Worm (Caenorhabditis elegans) whole organism, young adult: Measurements from ENCODE around the gene C36E8.4.

Experiments used
- B0035.1 ChIP-seq: sonication (generic microtip); optimal IDR thresholded peaks from 2 replicates; lab custom pipeline; 2016; ENCODE audit warnings: missing genetic modification characterization, mild to moderate bottlenecking, missing compliant biosample characterization, missing genotype, missing genetic modification reagents
- B0261.1 ChIP-seq: sonication (generic microtip); optimal IDR thresholded peaks from 2 replicates; lab custom pipeline; 2016; ENCODE audit warnings: mild to moderate bottlenecking, missing genetic modification characterization, moderate library complexity, missing compliant biosample characterization
- F23B12.7 ChIP-seq: sonication (generic microtip); optimal IDR thresholded peaks from 2 replicates; lab custom pipeline; 2017; ENCODE audit warnings: missing genetic modification characterization, mild to moderate bottlenecking, missing compliant biosample characterization, antibody characterized with exemption, moderate library complexity; ENCODE audit not compliant: insufficient read depth
- F37B4.10 ChIP-seq: fragments of 200-800 bp; sonication (Bioruptor generic); IDR thresholded peaks from 2 replicates; pipeline ENCODE4 v1.3.6; 2022; ENCODE audit warnings: missing genetic modification characterization, missing compliant biosample characterization
- F39B2.1 ChIP-seq: fragments of 200-800 bp; sonication (Bioruptor generic); IDR thresholded peaks from 2 replicates; pipeline ENCODE4 v1.3.6; 2022; ENCODE audit warnings: missing genetic modification reagents, missing genetic modification characterization, missing compliant biosample characterization
- F57A8.1 ChIP-seq: fragments of 200-800 bp; sonication (Bioruptor generic); optimal IDR thresholded peaks from 2 replicates; lab custom pipeline; 2018; ENCODE audit warnings: mild to moderate bottlenecking, missing genetic modification characterization, moderate library complexity, missing compliant biosample characterization
- F57C9.4 ChIP-seq: sonication (generic microtip); optimal IDR thresholded peaks from 2 replicates; lab custom pipeline; 2017; ENCODE audit warnings: mild to moderate bottlenecking, missing genetic modification characterization, missing compliant biosample characterization
- T26A5.8 ChIP-seq: sonication (generic microtip); optimal IDR thresholded peaks from 2 replicates; lab custom pipeline; 2016; ENCODE audit warnings: missing genetic modification characterization, missing compliant biosample characterization
- Y53G8AR.9 ChIP-seq: fragments of 200-800 bp; sonication (Bioruptor generic); conservative IDR thresholded peaks from 2 replicates; pipeline ENCODE4 v1.3.6; 2022; ENCODE audit warnings: missing genetic modification reagents, missing genetic modification characterization, missing compliant biosample characterization
- Y56A3A.18 ChIP-seq: fragments of 200-800 bp; sonication (Bioruptor generic); IDR thresholded peaks from 2 replicates; pipeline ENCODE4 v1.3.6; 2022; ENCODE audit warnings: missing genetic modification reagents, missing genetic modification characterization, missing compliant biosample characterization
- Y79H2A.3 ChIP-seq: fragments of 200-800 bp; sonication (Bioruptor generic); conservative IDR thresholded peaks from 2 replicates; pipeline ENCODE4 v1.3.6; 2022; ENCODE audit warnings: missing genetic modification reagents, missing genetic modification characterization, missing compliant biosample characterization
- ZK185.1 ChIP-seq: sonication (generic microtip); optimal IDR thresholded peaks from 2 replicates; lab custom pipeline; 2016; ENCODE audit warnings: mild to moderate bottlenecking, missing genetic modification characterization, missing compliant biosample characterization; ENCODE audit not compliant: poor library complexity, severe bottlenecking
- attf-3 ChIP-seq: fragments of 200-800 bp; sonication (Bioruptor generic); conservative IDR thresholded peaks from 2 replicates; pipeline ENCODE4 v1.3.6; 2022; ENCODE audit warnings: missing genetic modification reagents, missing genetic modification characterization, missing compliant biosample characterization
- attf-5 ChIP-seq: fragments of 200-800 bp; sonication (Bioruptor generic); optimal IDR thresholded peaks from 2 replicates; lab custom pipeline; 2018; ENCODE audit warnings: mild to moderate bottlenecking, missing genetic modification characterization, missing compliant biosample characterization
- attf-6 ChIP-seq: fragments of 200-800 bp; sonication (Bioruptor generic); IDR thresholded peaks from 2 replicates; pipeline ENCODE4 v1.3.6; 2022; ENCODE audit warnings: missing genetic modification reagents, missing genetic modification characterization, missing compliant biosample characterization
- bed-1 ChIP-seq: fragments of 200-800 bp; sonication (Bioruptor generic); IDR thresholded peaks from 2 replicates; pipeline ENCODE4 v1.3.6; 2022; ENCODE audit warnings: missing genetic modification reagents, missing genetic modification characterization, missing compliant biosample characterization
- bed-2 ChIP-seq: fragments of 200-800 bp; sonication (Bioruptor generic); IDR thresholded peaks from 2 replicates; pipeline ENCODE4 v1.3.6; 2022; ENCODE audit warnings: missing genetic modification reagents, missing genetic modification characterization, missing compliant biosample characterization
- ceh-100 ChIP-seq: fragments of 200-800 bp; sonication (Bioruptor generic); IDR thresholded peaks from 2 replicates; pipeline ENCODE4 v1.3.6; 2022; ENCODE audit warnings: missing genetic modification reagents, missing genetic modification characterization, missing compliant biosample characterization
- ceh-27 ChIP-seq: fragments of 200-800 bp; sonication (Bioruptor generic); optimal IDR thresholded peaks from 2 replicates; lab custom pipeline; 2018; ENCODE audit warnings: mild to moderate bottlenecking, missing genetic modification characterization, moderate library complexity, missing compliant biosample characterization
- ceh-79 ChIP-seq: sonication (generic microtip); optimal IDR thresholded peaks from 2 replicates; lab custom pipeline; 2017; ENCODE audit warnings: mild to moderate bottlenecking, missing genetic modification characterization, missing compliant biosample characterization
- ceh-91 ChIP-seq: fragments of 200-800 bp; sonication (Bioruptor generic); IDR thresholded peaks from 2 replicates; pipeline ENCODE4 v1.3.6; 2022; ENCODE audit warnings: missing genetic modification reagents, missing genetic modification characterization, missing compliant biosample characterization
- dpl-1 ChIP-seq: fragments of 150-350 bp; optimal IDR thresholded peaks from 2 replicates; lab custom pipeline; 2014; ENCODE audit warnings: missing biosample characterization, missing genetic modification reagents, missing genetic modification characterization
- egrh-3 ChIP-seq: fragments of 200-800 bp; sonication (Bioruptor generic); IDR thresholded peaks from 2 replicates; pipeline ENCODE4 v1.3.6; 2022; ENCODE audit warnings: missing genetic modification reagents, missing genetic modification characterization, missing compliant biosample characterization
- fkh-3 ChIP-seq: sonication (generic microtip); optimal IDR thresholded peaks from 2 replicates; lab custom pipeline; 2016; ENCODE audit warnings: mild to moderate bottlenecking, missing genetic modification characterization, missing compliant biosample characterization
- gei-17 ChIP-seq: fragments of 200-800 bp; sonication (Bioruptor generic); optimal IDR thresholded peaks from 2 replicates; lab custom pipeline; 2018; ENCODE audit warnings: mild to moderate bottlenecking, missing genetic modification characterization, missing compliant biosample characterization
- hlh-12 ChIP-seq: sonication (generic microtip); optimal IDR thresholded peaks from 2 replicates; lab custom pipeline; 2016; ENCODE audit warnings: missing genetic modification characterization, missing compliant biosample characterization
- hmg-20 ChIP-seq: fragments of 200-800 bp; sonication (Bioruptor generic); IDR thresholded peaks from 2 replicates; pipeline ENCODE4 v1.3.6; 2022; ENCODE audit warnings: missing genetic modification reagents, missing genetic modification characterization, missing compliant biosample characterization
- lin-54 ChIP-seq: fragments of 200-800 bp; sonication (Bioruptor generic); optimal IDR thresholded peaks from 2 replicates; lab custom pipeline; 2018; ENCODE audit warnings: mild to moderate bottlenecking, missing genetic modification characterization, missing compliant biosample characterization
- lir-1 ChIP-seq: fragments of 200-800 bp; sonication (Bioruptor generic); conservative IDR thresholded peaks from 2 replicates; pipeline ENCODE4 v1.3.6; 2022; ENCODE audit warnings: missing genetic modification reagents, missing genetic modification characterization, missing compliant biosample characterization
- lsy-27 ChIP-seq: sonication (generic microtip); optimal IDR thresholded peaks from 2 replicates; lab custom pipeline; 2017; ENCODE audit warnings: missing genetic modification characterization, mild to moderate bottlenecking, missing compliant biosample characterization, antibody characterized with exemption, missing genotype, borderline replicate concordance; ENCODE audit not compliant: insufficient read depth
- mxl-1 ChIP-seq: sonication (generic microtip); optimal IDR thresholded peaks from 2 replicates; lab custom pipeline; 2016; ENCODE audit warnings: missing genetic modification characterization, missing compliant biosample characterization
- nfya-1 ChIP-seq: sonication (generic microtip); optimal IDR thresholded peaks from 2 replicates; lab custom pipeline; 2017; ENCODE audit warnings: antibody characterized with exemption, missing compliant biosample characterization, missing genetic modification characterization, borderline replicate concordance; ENCODE audit not compliant: insufficient read depth
- nfyb-1 ChIP-seq: fragments of 200-800 bp; sonication (Bioruptor generic); IDR thresholded peaks from 2 replicates; pipeline ENCODE4 v1.3.6; 2022; ENCODE audit warnings: missing genetic modification reagents, missing genetic modification characterization, missing compliant biosample characterization
- nhr-179 ChIP-seq: sonication (generic microtip); optimal IDR thresholded peaks from 2 replicates; lab custom pipeline; 2016; ENCODE audit warnings: mild to moderate bottlenecking, missing genetic modification characterization, missing compliant biosample characterization
- nhr-80 ChIP-seq: sonication (generic microtip); optimal IDR thresholded peaks from 2 replicates; lab custom pipeline; 2016; ENCODE audit warnings: missing genetic modification characterization, missing compliant biosample characterization
- pbrm-1 ChIP-seq: fragments of 200-800 bp; sonication (Bioruptor generic); IDR thresholded peaks from 2 replicates; pipeline ENCODE4 v1.3.6; 2022; ENCODE audit warnings: missing genetic modification reagents, missing genetic modification characterization, missing compliant biosample characterization
- pha-4 ChIP-seq: fragments of 150-350 bp; sonication (generic microtip); optimal IDR thresholded peaks from 2 replicates; lab custom pipeline; 2014; ENCODE audit warnings: missing biosample characterization, missing genetic modification reagents, missing genetic modification characterization
- rcor-1 ChIP-seq: fragments of 200-800 bp; sonication (Bioruptor generic); IDR thresholded peaks from 2 replicates; pipeline ENCODE4 v1.3.6; 2022; ENCODE audit warnings: missing genetic modification reagents, missing genetic modification characterization, missing compliant biosample characterization
- sdz-38 ChIP-seq: sonication (generic microtip); optimal IDR thresholded peaks from 2 replicates; lab custom pipeline; 2016; ENCODE audit warnings: missing genotype, missing genetic modification characterization, missing compliant biosample characterization
- sea-2 ChIP-seq: fragments of 200-800 bp; sonication (Bioruptor generic); IDR thresholded peaks from 2 replicates; pipeline ENCODE4 v1.3.6; 2022; ENCODE audit warnings: missing genetic modification characterization, missing compliant biosample characterization
- snpc-4 ChIP-seq, 5 experiments: fragments of 150-350 bp in 1 of 5; sonication (generic microtip) in 4 of 5; optimal IDR thresholded peaks; 2 replicates each; lab custom pipeline; 2014 to 2018; ENCODE audit warnings: missing genetic modification characterization in 5 of 5, missing biosample characterization in 3 of 5, antibody characterized with exemption in 2 of 5, mild to moderate bottlenecking in 2 of 5, missing compliant biosample characterization in 2 of 5, missing genotype in 2 of 5, moderate library complexity in 2 of 5, missing genetic modification reagents in 1 of 5
- somi-1 ChIP-seq: fragments of 200-800 bp; sonication (Bioruptor generic); optimal IDR thresholded peaks from 2 replicates; lab custom pipeline; 2018; ENCODE audit warnings: mild to moderate bottlenecking, missing genetic modification characterization, missing compliant biosample characterization
- tlf-1 ChIP-seq: fragments of 200-800 bp; sonication (Bioruptor generic); optimal IDR thresholded peaks from 2 replicates; lab custom pipeline; 2018; ENCODE audit warnings: mild to moderate bottlenecking, missing genetic modification characterization, missing compliant biosample characterization
- unc-62 ChIP-seq: fragments of 150-350 bp; optimal IDR thresholded peaks from 2 replicates; lab custom pipeline; 2014; ENCODE audit warnings: missing biosample characterization, missing genetic modification reagents, missing genetic modification characterization
- xnd-1 ChIP-seq: sonication (generic microtip); optimal IDR thresholded peaks from 2 replicates; lab custom pipeline; 2016; ENCODE audit warnings: missing genotype, missing genetic modification reagents, missing genetic modification characterization, missing compliant biosample characterization
- ztf-18 ChIP-seq: sonication (generic microtip); optimal IDR thresholded peaks from 2 replicates; lab custom pipeline; 2016; ENCODE audit warnings: missing genotype, mild to moderate bottlenecking, missing genetic modification characterization, missing compliant biosample characterization
- ztf-22 ChIP-seq: fragments of 200-800 bp; sonication (Bioruptor generic); optimal IDR thresholded peaks from 2 replicates; lab custom pipeline; 2018; ENCODE audit warnings: mild to moderate bottlenecking, missing genetic modification characterization, moderate library complexity, missing compliant biosample characterization
- ztf-25 ChIP-seq: fragments of 200-800 bp; sonication (Bioruptor generic); IDR thresholded peaks from 2 replicates; pipeline ENCODE4 v1.3.6; 2022; ENCODE audit warnings: missing genetic modification reagents, missing genetic modification characterization, missing compliant biosample characterization

The C36E8.4 gene

ce11 chrIII:4019801-4020200 lies 7.7 kb downstream of the C36E8.4 start, which contains the start of gene snpc-3.4 (continued):
- TF ChIP-seq ceh-100 (GFP tag; lab: Robert Waterston, UW): peak; percentile 61; the same call in 1 of the 2 replicates
- TF ChIP-seq F57A8.1 (GFP tag; lab: Kevin White, UChicago): no peak
- no peak for TF ChIP-seq ztf-22 (GFP tag; lab: Kevin White, UChicago)
- TF ChIP-seq nfya-1 (tag; lab: Kevin White, UChicago): no peak
- peak; percentile 69 for TF ChIP-seq attf-6 (GFP tag; lab: Robert Waterston, UW)
- TF ChIP-seq F57C9.4: no peak
- 0 out of 2 replicates have a peak, but pooled peaks have one; percentile 16 for TF ChIP-seq egrh-3 (GFP tag; lab: Robert Waterston, UW)
- TF ChIP-seq F39B2.1 (GFP tag; lab: Robert Waterston, UW): no peak
- peak; percentile 81 for TF ChIP-seq lir-1 (GFP tag; lab: Robert Waterston, UW)
- TF ChIP-seq unc-62: no peak
- TF ChIP-seq B0261.1: no peak
- no peak for TF ChIP-seq nhr-179 (tag; lab: Kevin White, UChicago)
- TF ChIP-seq lsy-27 (tag; lab: Kevin White, UChicago): no peak
- TF ChIP-seq T26A5.8: no peak
- TF ChIP-seq ztf-25: no peak
- TF ChIP-seq ZK185.1: peak; percentile 9
- TF ChIP-seq sea-2 (GFP tag; lab: Robert Waterston, UW): no peak
- TF ChIP-seq ceh-91 (GFP tag; lab: Robert Waterston, UW): peak; percentile 96
- peak; percentile 90 for TF ChIP-seq nfyb-1
- no peak for TF ChIP-seq gei-17 (GFP tag; lab: Kevin White, UChicago)
- TF ChIP-seq sdz-38 (tag; lab: Kevin White, UChicago): no peak
- no peak for TF ChIP-seq fkh-3
- TF ChIP-seq mxl-1 (tag; lab: Kevin White, UChicago): no peak
- peak; percentile 94 for TF ChIP-seq lin-54
- peak; percentile 94 for TF ChIP-seq tlf-1
- TF ChIP-seq snpc-4 (GFP tag; optimal IDR thresholded peaks at IDR 0.05; lab: Kevin White, UChicago): peak; percentile 27
- peak; percentile 31 to 61 (median 50) for TF ChIP-seq snpc-4 (tag; optimal IDR thresholded peaks at IDR 0.05; lab: Kevin White, UChicago)
- TF ChIP-seq dpl-1 (GFP tag; lab: Kevin White, UChicago): peak; percentile 96
- 0 out of 2 replicates have a peak, but pooled peaks have one; percentile 30 for TF ChIP-seq bed-2 (GFP tag; lab: Robert Waterston, UW)
- no peak for TF ChIP-seq bed-1 (GFP tag; lab: Robert Waterston, UW)
- no peak for TF ChIP-seq somi-1 (GFP tag; lab: Kevin White, UChicago)
- peak; percentile 85 for TF ChIP-seq Y53G8AR.9 (GFP tag; lab: Robert Waterston, UW)
- TF ChIP-seq ceh-27 (GFP tag; lab: Kevin White, UChicago): peak; percentile 71
- peak; percentile 13 for TF ChIP-seq attf-5 (GFP tag; lab: Kevin White, UChicago)
- peak; percentile 83 for TF ChIP-seq rcor-1
- TF ChIP-seq B0035.1 (tag; lab: Kevin White, UChicago): no peak
- TF ChIP-seq nhr-80 (tag; lab: Kevin White, UChicago): no peak
- TF ChIP-seq ztf-18: peak; percentile 78
- TF ChIP-seq pbrm-1 (GFP tag; lab: Robert Waterston, UW): peak; percentile 88
- TF ChIP-seq F37B4.10 (GFP tag; lab: Robert Waterston, UW): 0 out of 2 replicates have a peak, but pooled peaks have one; percentile 20
- TF ChIP-seq Y56A3A.18: no peak
- TF ChIP-seq F23B12.7: peak; percentile 21
- TF ChIP-seq Y79H2A.3: peak; percentile 88
- peak; percentile 63; the same call in 1 of the 2 replicates for TF ChIP-seq attf-3 (GFP tag; lab: Robert Waterston, UW)
- TF ChIP-seq pha-4: no peak
- no peak for TF ChIP-seq ceh-79 (tag; lab: Kevin White, UChicago)
- no peak for TF ChIP-seq hmg-20
- TF ChIP-seq hlh-12 (tag; lab: Kevin White, UChicago): no peak
- peak; percentile 94 for TF ChIP-seq xnd-1 (tag; lab: Kevin White, UChicago)
